Worm (Caenorhabditis elegans) whole organism, early embryonic: ENCODE results near the gene xbp-1.

Experiments
- B0310.2 ChIP-seq: sonication (generic microtip); optimal IDR thresholded peaks from 2 replicates; lab custom pipeline; 2016; ENCODE audit warnings: mild to moderate bottlenecking, missing genetic modification characterization, missing compliant biosample characterization
- F13C5.2 ChIP-seq: sonication (generic microtip); optimal IDR thresholded peaks from 2 replicates; lab custom pipeline; 2017; ENCODE audit warnings: mild to moderate bottlenecking, missing genetic modification characterization, inconsistent platforms, missing compliant biosample characterization
- aly-1 ChIP-seq: sonication (generic microtip); optimal IDR thresholded peaks from 2 replicates; lab custom pipeline; 2016; ENCODE audit warnings: missing genetic modification characterization, missing compliant biosample characterization
- ama-1 ChIP-seq: fragments of 150-350 bp; optimal IDR thresholded peaks from 2 replicates; lab custom pipeline; 2014
- ceh-13 ChIP-seq: fragments of 200-800 bp; sonication (Bioruptor generic); optimal IDR thresholded peaks from 2 replicates; lab custom pipeline; 2018; ENCODE audit warnings: mild to moderate bottlenecking, missing genetic modification characterization, missing compliant biosample characterization
- ceh-36 ChIP-seq: sonication (generic microtip); optimal IDR thresholded peaks from 2 replicates; lab custom pipeline; 2016; ENCODE audit warnings: missing genetic modification characterization, inconsistent platforms, missing compliant biosample characterization
- ets-7 ChIP-seq: sonication (generic microtip); optimal IDR thresholded peaks from 2 replicates; lab custom pipeline; 2016; ENCODE audit warnings: missing genotype, missing genetic modification characterization, missing compliant biosample characterization
- flt-1 ChIP-seq: fragments of 200-800 bp; sonication (Bioruptor generic); IDR thresholded peaks from 2 replicates; pipeline ENCODE4 v1.3.6; 2022; ENCODE audit warnings: missing genetic modification characterization, missing compliant biosample characterization
- hmbx-1 ChIP-seq: sonication (generic microtip); optimal IDR thresholded peaks from 2 replicates; lab custom pipeline; 2016; ENCODE audit warnings: mild to moderate bottlenecking, missing genetic modification characterization, missing compliant biosample characterization
- hmg-4 ChIP-seq: fragments of 200-800 bp; sonication (Bioruptor generic); optimal IDR thresholded peaks from 2 replicates; lab custom pipeline; 2018; ENCODE audit warnings: mild to moderate bottlenecking, missing genetic modification characterization, missing compliant biosample characterization
- hnd-1 ChIP-seq: sonication (generic microtip); optimal IDR thresholded peaks from 2 replicates; lab custom pipeline; 2016; ENCODE audit warnings: missing genetic modification characterization, missing compliant biosample characterization
- pes-1 ChIP-seq: fragments of 200-800 bp; sonication (Bioruptor generic); IDR thresholded peaks from 2 replicates; pipeline ENCODE4 v1.3.6; 2022; ENCODE audit warnings: missing genetic modification reagents, missing genetic modification characterization, missing compliant biosample characterization
- scrt-1 ChIP-seq: fragments of 200-800 bp; sonication (Bioruptor generic); IDR thresholded peaks from 2 replicates; pipeline ENCODE4 v1.3.6; 2022; ENCODE audit warnings: missing genetic modification characterization, missing compliant biosample characterization
- sea-1 ChIP-seq: fragments of 200-800 bp; sonication (Bioruptor generic); conservative IDR thresholded peaks from 2 replicates; pipeline ENCODE4 v1.3.6; 2022; ENCODE audit warnings: missing genetic modification characterization, missing compliant biosample characterization
- tbx-11 ChIP-seq: fragments of 200-800 bp; sonication (Bioruptor generic); IDR thresholded peaks from 2 replicates; pipeline ENCODE4 v1.3.6; 2022; ENCODE audit warnings: missing genetic modification characterization, missing compliant biosample characterization
- tbx-37 ChIP-seq: fragments of 200-800 bp; sonication (Bioruptor generic); conservative IDR thresholded peaks from 2 replicates; pipeline ENCODE4 v1.3.6; 2022; ENCODE audit warnings: missing genetic modification reagents, missing genetic modification characterization, missing compliant biosample characterization
- tra-4 ChIP-seq: sonication (generic microtip); optimal IDR thresholded peaks from 2 replicates; lab custom pipeline; 2017; ENCODE audit warnings: missing genetic modification characterization, missing compliant biosample characterization

Gene xbp-1

DNA sequence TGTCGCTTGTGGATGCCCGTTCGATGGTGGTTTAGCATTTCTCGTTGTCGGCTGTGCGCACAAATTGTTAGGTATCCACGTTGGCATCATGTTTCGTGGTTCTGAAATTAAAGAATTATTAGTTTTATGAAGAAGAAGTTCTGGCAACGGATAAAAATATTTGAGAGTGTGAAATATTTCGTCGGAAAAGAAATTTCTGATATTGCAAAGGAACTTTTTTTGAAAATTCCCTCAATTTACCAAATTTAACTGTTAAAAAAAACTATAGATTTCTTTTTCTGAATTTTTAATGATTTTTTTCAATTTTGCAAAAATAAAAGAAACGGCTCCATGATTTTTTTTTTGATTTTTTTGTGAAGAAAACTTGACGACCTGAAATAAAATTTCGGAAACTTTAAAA is 34.4 kb downstream of the xbp-1 start, which contains the start of gene mpk-1:
Gene mpk-1, minus strand, starts transcription at position 101 of the 400 bp plus-strand sequence.
- no peak for TF ChIP-seq ceh-13
- no peak for TF ChIP-seq flt-1
- TF ChIP-seq tbx-37 (GFP tag; lab: Robert Waterston, UW): no peak
- no peak for TF ChIP-seq scrt-1
- TF ChIP-seq tbx-11 (GFP tag; lab: Robert Waterston, UW): no peak
- no peak for TF ChIP-seq B0310.2

DNA sequence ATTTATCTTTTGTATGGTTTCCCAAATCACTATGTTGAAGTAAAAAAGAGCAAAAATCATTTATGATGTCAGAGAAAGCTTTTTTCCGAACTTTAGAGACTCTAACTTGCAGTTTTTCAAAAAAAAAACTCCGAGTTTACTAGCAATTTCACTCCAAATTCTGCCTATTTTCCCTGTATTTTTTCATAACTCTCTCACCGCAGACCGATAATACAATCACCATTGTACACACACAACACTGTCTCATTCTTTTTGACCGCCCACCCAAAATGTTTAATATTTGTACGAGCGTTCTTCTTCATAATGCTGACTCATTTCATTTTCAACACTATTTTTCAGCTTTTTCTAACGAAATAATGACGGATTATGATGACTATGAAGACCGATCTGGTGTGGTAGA is 35.2 kb downstream of the xbp-1 start, which contains the start of gene F43C1.5:
Gene F43C1.5, plus strand, starts transcription at position 301 of the 400 bp plus-strand sequence.
- TF ChIP-seq hmbx-1 (tag; lab: Kevin White, UChicago) (no peak), tra-4 (tag; lab: Kevin White, UChicago) (no peak), hmg-4 (no peak), sea-1 (no peak), pes-1 (no peak)

DNA sequence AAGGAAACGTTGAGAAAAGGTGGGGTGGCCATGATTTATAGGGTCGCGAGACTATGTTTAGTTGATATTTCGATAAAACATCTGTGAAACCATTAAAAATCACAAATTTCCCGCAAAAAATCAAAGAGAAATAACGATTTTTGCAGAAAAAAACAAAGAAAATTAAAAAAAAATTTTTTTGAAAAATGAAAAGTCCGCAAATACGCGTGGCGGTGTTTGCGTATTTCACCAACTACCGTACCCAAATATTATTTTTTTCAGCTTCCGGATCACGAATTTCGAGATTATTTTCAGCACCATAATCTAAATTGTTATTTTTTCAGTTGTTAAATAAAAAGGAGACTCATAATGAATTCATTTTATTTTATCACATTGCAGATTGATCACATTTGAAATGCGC is 36.5 kb downstream of the xbp-1 start:
- TF ChIP-seq ceh-13 (no peak), ama-1 (lab: Kevin White, UChicago) (no peak), flt-1 (no peak)

ce11 chrIII:4231372-4231771 is 37.8 kb downstream of the xbp-1 start:
- TF ChIP-seq scrt-1: no peak
- no peak for TF ChIP-seq tbx-37 (GFP tag; lab: Robert Waterston, UW)
- TF ChIP-seq hmbx-1 (tag; lab: Kevin White, UChicago): no peak
- TF ChIP-seq B0310.2: no peak
- TF ChIP-seq sea-1: no peak
- TF ChIP-seq ceh-13: no peak
- no peak for TF ChIP-seq aly-1 (tag; lab: Kevin White, UChicago)
- TF ChIP-seq ceh-36 (tag; lab: Kevin White, UChicago): no peak
- TF ChIP-seq tbx-11 (GFP tag; lab: Robert Waterston, UW): no peak
- no peak for TF ChIP-seq hmg-4
- no peak for TF ChIP-seq pes-1
- TF ChIP-seq ets-7: no peak
- TF ChIP-seq flt-1: no peak
- no peak for TF ChIP-seq tra-4 (tag; lab: Kevin White, UChicago)
- TF ChIP-seq ama-1 (lab: Kevin White, UChicago): no peak
- TF ChIP-seq hnd-1 (tag; lab: Kevin White, UChicago): no peak
- no peak for TF ChIP-seq F13C5.2 (tag; lab: Kevin White, UChicago)

ce11 chrIII:4232811-4233269 is 39.2 kb downstream of the xbp-1 start, which contains the start of gene nhr-20:
Gene nhr-20, minus strand, starts transcription at chrIII:4233219.
- TF ChIP-seq ceh-36 (tag; lab: Kevin White, UChicago): no peak

DNA sequence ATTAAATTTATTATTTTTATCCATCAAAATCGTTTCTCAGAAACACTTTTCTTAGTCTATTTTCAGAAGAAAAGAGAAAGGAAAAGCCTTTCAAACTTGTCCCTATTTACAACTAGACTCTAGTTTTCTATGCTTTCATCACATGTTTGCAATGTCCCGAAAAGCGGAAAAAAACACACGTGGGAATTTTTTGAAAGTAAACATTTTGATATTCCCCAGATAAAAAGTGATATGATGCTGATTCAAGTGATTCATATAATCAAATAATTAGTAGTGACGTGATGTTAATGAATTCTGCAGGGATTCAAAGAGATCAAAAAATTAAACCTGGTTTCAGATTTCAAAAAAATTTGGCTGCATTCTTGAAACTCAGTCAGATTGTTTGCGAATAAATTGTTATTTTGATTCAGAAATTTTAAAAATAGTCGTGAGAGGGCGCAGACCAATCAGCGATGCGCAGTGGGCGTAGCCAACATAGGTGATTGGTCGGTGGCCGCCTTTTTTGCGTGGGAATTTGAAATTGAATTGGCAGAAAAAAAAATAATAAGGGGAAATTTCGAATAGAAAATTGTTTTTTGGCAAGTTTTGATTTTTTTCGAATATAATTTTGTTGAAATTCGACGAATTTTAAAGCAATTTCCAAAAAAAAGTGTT is 41.2 kb downstream of the xbp-1 start:
- TF ChIP-seq scrt-1 (no peak), F13C5.2 (tag; lab: Kevin White, UChicago) (no peak), ceh-13 (no peak), tbx-11 (GFP tag; lab: Robert Waterston, UW) (no peak), ets-7 (no peak), ama-1 (lab: Kevin White, UChicago) (no peak), flt-1 (no peak), aly-1 (tag; lab: Kevin White, UChicago) (no peak), B0310.2 (no peak)

- no peak for TF ChIP-seq hmg-4
- TF ChIP-seq hnd-1 (tag; lab: Kevin White, UChicago): no peak
- no peak for TF ChIP-seq B0310.2
- TF ChIP-seq aly-1 (tag; lab: Kevin White, UChicago): no peak
- no peak for TF ChIP-seq tbx-37 (GFP tag; lab: Robert Waterston, UW)
- no peak for TF ChIP-seq flt-1
- no peak for TF ChIP-seq ceh-36 (tag; lab: Kevin White, UChicago)
- no peak for TF ChIP-seq sea-1
- TF ChIP-seq F13C5.2 (tag; lab: Kevin White, UChicago): no peak
- no peak for TF ChIP-seq ets-7
- no peak for TF ChIP-seq hmbx-1 (tag; lab: Kevin White, UChicago)
- no peak for TF ChIP-seq tbx-11 (GFP tag; lab: Robert Waterston, UW)
- no peak for TF ChIP-seq ceh-13
- TF ChIP-seq ama-1 (lab: Kevin White, UChicago): no peak
- no peak for TF ChIP-seq tra-4 (tag; lab: Kevin White, UChicago)
- no peak for TF ChIP-seq pes-1
These were observed 42.6 kb downstream of the xbp-1 start for ce11 chrIII:4236178-4236577.

DNA sequence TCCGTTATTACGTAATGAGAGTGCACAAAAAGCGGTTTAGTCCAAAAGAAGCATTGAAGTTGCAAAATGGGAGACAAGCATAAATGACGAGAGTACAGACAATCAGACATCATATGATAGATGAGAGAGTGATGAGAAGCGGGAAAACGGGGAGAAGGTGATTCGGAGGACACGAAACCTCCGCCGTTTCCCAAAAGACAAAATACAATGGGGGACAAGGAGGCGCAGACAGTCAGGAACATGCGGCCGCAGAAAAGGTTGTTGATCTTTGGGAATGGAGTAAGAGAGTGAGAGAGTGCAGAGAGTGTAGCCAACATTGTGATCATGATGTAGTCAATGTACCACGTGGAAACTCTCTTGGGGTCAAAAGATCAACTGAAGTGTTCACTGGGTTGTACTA is 44.1 kb downstream of the xbp-1 start:
- TF ChIP-seq F13C5.2 (tag; lab: Kevin White, UChicago) (no peak), tbx-11 (GFP tag; lab: Robert Waterston, UW) (no peak), B0310.2 (no peak), hmg-4 (peak; percentile 15), tbx-37 (GFP tag; lab: Robert Waterston, UW) (no peak)

DNA sequence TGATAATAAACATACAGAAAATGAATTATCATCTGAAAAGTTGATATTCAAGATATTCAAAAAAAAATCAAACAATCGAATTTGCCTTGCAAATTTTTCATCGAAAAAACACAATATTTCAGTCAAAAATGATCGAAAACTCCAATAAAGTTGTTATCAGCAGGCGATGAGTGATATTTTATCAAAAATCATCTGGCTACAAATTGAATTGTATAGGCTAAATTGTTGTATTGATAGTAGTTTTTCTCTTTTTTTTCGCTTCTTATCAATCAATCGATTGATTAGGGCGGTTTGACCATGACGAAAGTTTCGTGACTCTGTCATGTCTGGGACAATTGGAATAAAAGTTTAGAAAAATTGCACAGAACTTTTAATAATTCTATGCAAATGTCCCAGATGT is 46.5 kb downstream of the xbp-1 start:
- TF ChIP-seq B0310.2 (no peak), ceh-36 (tag; lab: Kevin White, UChicago) (no peak), hmg-4 (no peak), scrt-1 (no peak), flt-1 (no peak), aly-1 (tag; lab: Kevin White, UChicago) (no peak), tbx-11 (GFP tag; lab: Robert Waterston, UW) (no peak), sea-1 (no peak), pes-1 (no peak), tra-4 (tag; lab: Kevin White, UChicago) (no peak), ama-1 (lab: Kevin White, UChicago) (no peak), hmbx-1 (tag; lab: Kevin White, UChicago) (no peak), tbx-37 (GFP tag; lab: Robert Waterston, UW) (no peak), ceh-13 (no peak), F13C5.2 (tag; lab: Kevin White, UChicago) (no peak)
